Fruit fly (Drosophila melanogaster) whole organism, embryonic: ENCODE data around the gene Hs6st.

Experiments
- Bgb ChIP-seq: fragments of 200-800 bp; sonication (Bioruptor generic); IDR thresholded peaks from 2 replicates; pipeline ENCODE4 v1.3.6; 2022; ENCODE audit warnings: missing biosample characterization, missing genetic modification characterization; ENCODE audit not compliant: partially characterized antibody
- CG10366 ChIP-seq: fragments of 200-800 bp; sonication (Bioruptor generic); IDR thresholded peaks from 2 replicates; pipeline ENCODE4 v1.3.6; 2022; ENCODE audit warnings: missing biosample characterization, missing genetic modification characterization
- CG10431 ChIP-seq: fragments of 200-800 bp; sonication (Bioruptor generic); optimal IDR thresholded peaks from 3 replicates; lab custom pipeline; 2018; ENCODE audit warnings: missing biosample characterization, mild to moderate bottlenecking, missing genetic modification characterization
- CG10462 ChIP-seq: fragments of 200-800 bp; sonication (Bioruptor generic); optimal IDR thresholded peaks from 2 replicates; lab custom pipeline; 2016; ENCODE audit warnings: missing biosample characterization, missing genetic modification characterization
- CG11093 ChIP-seq: fragments of 200-800 bp; sonication (Bioruptor generic); IDR thresholded peaks from 3 replicates; pipeline ENCODE4 v1.3.6; 2022; ENCODE audit warnings: missing biosample characterization, missing genetic modification characterization
- CG11456 ChIP-seq: fragments of 200-800 bp; sonication (Bioruptor generic); IDR thresholded peaks from 3 replicates; pipeline ENCODE4 v1.3.6; 2022; ENCODE audit warnings: missing biosample characterization, missing genetic modification characterization
- CG12744 ChIP-seq: fragments of 200-800 bp; sonication (Bioruptor generic); optimal IDR thresholded peaks from 2 replicates; lab custom pipeline; 2016; ENCODE audit warnings: missing biosample characterization, missing genetic modification characterization
- CG13894 ChIP-seq: fragments of 200-800 bp; sonication (Bioruptor generic); optimal IDR thresholded peaks from 3 replicates; lab custom pipeline; 2018; ENCODE audit warnings: missing biosample characterization, mild to moderate bottlenecking, missing genetic modification characterization, moderate library complexity
- CG14441 ChIP-seq: fragments of 200-800 bp; sonication (Bioruptor generic); IDR thresholded peaks from 2 replicates; pipeline ENCODE4 v1.3.6; 2022; ENCODE audit warnings: missing biosample characterization, missing genetic modification characterization
- CG16815 ChIP-seq: fragments of 200-800 bp; sonication (Bioruptor generic); optimal IDR thresholded peaks from 3 replicates; lab custom pipeline; 2017; ENCODE audit warnings: missing biosample characterization, mild to moderate bottlenecking, missing genetic modification characterization
- CG1832 ChIP-seq: fragments of 200-800 bp; sonication (Bioruptor generic); optimal IDR thresholded peaks from 2 replicates; lab custom pipeline; 2017; ENCODE audit warnings: missing biosample characterization, mild to moderate bottlenecking, missing genetic modification characterization, inconsistent platforms
- CG2889 ChIP-seq: fragments of 200-800 bp; sonication (Bioruptor generic); IDR thresholded peaks from 3 replicates; pipeline ENCODE4 v1.3.6; 2022; ENCODE audit warnings: missing biosample characterization, missing genetic modification characterization
- CG31365 ChIP-seq: fragments of 200-800 bp; sonication (Bioruptor generic); optimal IDR thresholded peaks from 2 replicates; lab custom pipeline; 2018; ENCODE audit warnings: missing biosample characterization, mild to moderate bottlenecking, missing genetic modification characterization
- CG32772 ChIP-seq: fragments of 200-800 bp; sonication (Bioruptor generic); IDR thresholded peaks from 2 replicates; pipeline ENCODE4 v1.3.6; 2022; ENCODE audit warnings: missing biosample characterization, missing genetic modification characterization
- CG3847 ChIP-seq: fragments of 200-800 bp; sonication (Bioruptor generic); IDR thresholded peaks from 2 replicates; pipeline ENCODE4 v1.3.6; 2022; ENCODE audit warnings: missing biosample characterization, missing genetic modification characterization
- CG4854 ChIP-seq: fragments of 200-800 bp; sonication (Bioruptor generic); optimal IDR thresholded peaks from 2 replicates; lab custom pipeline; 2016; ENCODE audit warnings: missing biosample characterization, missing genetic modification characterization, inconsistent platforms
- CG6689 ChIP-seq: fragments of 200-800 bp; sonication (Bioruptor generic); IDR thresholded peaks from 2 replicates; pipeline ENCODE4 v1.3.6; 2022; ENCODE audit warnings: missing biosample characterization, missing genetic modification characterization
- CG7357 ChIP-seq: fragments of 200-800 bp; sonication (Bioruptor generic); IDR thresholded peaks from 3 replicates; pipeline ENCODE4 v1.3.6; 2022; ENCODE audit warnings: missing biosample characterization, missing genetic modification characterization
- CG8388 ChIP-seq: fragments of 200-800 bp; sonication (Bioruptor generic); optimal IDR thresholded peaks from 2 replicates; lab custom pipeline; 2019; ENCODE audit warnings: missing biosample characterization, mild to moderate bottlenecking, missing genetic modification characterization, moderate library complexity
- CG9797 ChIP-seq: fragments of 200-800 bp; sonication (Bioruptor generic); optimal IDR thresholded peaks from 3 replicates; lab custom pipeline; 2018; ENCODE audit warnings: missing biosample characterization, mild to moderate bottlenecking, missing genetic modification characterization
- H15 ChIP-seq: fragments of 200-800 bp; sonication (Bioruptor generic); IDR thresholded peaks from 3 replicates; pipeline ENCODE4 v1.3.6; 2022; ENCODE audit warnings: missing biosample characterization, missing genetic modification characterization
- H2.0 ChIP-seq: fragments of 200-800 bp; sonication (Bioruptor generic); IDR thresholded peaks from 2 replicates; pipeline ENCODE4 v1.3.6; 2022; ENCODE audit warnings: missing biosample characterization, missing genetic modification characterization
- Hsf ChIP-seq: fragments of 200-800 bp; sonication (Bioruptor generic); optimal IDR thresholded peaks from 3 replicates; lab custom pipeline; 2016; ENCODE audit warnings: missing biosample characterization, missing genetic modification characterization
- Jarid2 ChIP-seq: fragments of 200-800 bp; sonication (Bioruptor generic); optimal IDR thresholded peaks from 3 replicates; lab custom pipeline; 2017; ENCODE audit warnings: mild to moderate bottlenecking, missing biosample characterization, missing genetic modification reagents, missing genetic modification characterization
- Lhr ChIP-seq: fragments of 200-800 bp; sonication (Bioruptor generic); optimal IDR thresholded peaks from 3 replicates; lab custom pipeline; 2017; ENCODE audit warnings: mild to moderate bottlenecking, missing biosample characterization, missing genetic modification reagents, missing genetic modification characterization
- Mrtf ChIP-seq: fragments of 200-800 bp; sonication (Bioruptor generic); IDR thresholded peaks from 3 replicates; pipeline ENCODE4 v1.3.6; 2022; ENCODE audit warnings: missing biosample characterization, missing genetic modification characterization
- NK7.1 ChIP-seq: fragments of 200-800 bp; sonication (Bioruptor generic); optimal IDR thresholded peaks from 3 replicates; lab custom pipeline; 2016; ENCODE audit warnings: missing biosample characterization, missing genetic modification characterization
- Pdp1 ChIP-seq, 2 experiments: fragments of 200-800 bp; sonication (Bioruptor generic); optimal IDR thresholded peaks; 3 replicates each; lab custom pipeline; 2016; ENCODE audit warnings: missing biosample characterization in 2 of 2, missing genetic modification characterization in 2 of 2, mild to moderate bottlenecking in 1 of 2, moderate library complexity in 1 of 2
- Xbp1 ChIP-seq: fragments of 200-800 bp; sonication (Bioruptor generic); optimal IDR thresholded peaks from 3 replicates; lab custom pipeline; 2016; ENCODE audit warnings: missing biosample characterization, mild to moderate bottlenecking, missing genetic modification characterization
- aop ChIP-seq: fragments of 200-800 bp; sonication (Bioruptor generic); IDR thresholded peaks from 2 replicates; pipeline ENCODE4 v1.3.6; 2022; ENCODE audit warnings: missing biosample characterization, missing genetic modification characterization
- ase ChIP-seq: fragments of 200-800 bp; sonication (Bioruptor generic); IDR thresholded peaks from 3 replicates; pipeline ENCODE4 v1.3.6; 2022; ENCODE audit warnings: missing biosample characterization, missing genetic modification characterization
- bbx ChIP-seq: fragments of 200-800 bp; sonication (Bioruptor generic); IDR thresholded peaks from 2 replicates; pipeline ENCODE4 v1.3.6; 2022; ENCODE audit warnings: missing biosample characterization, missing genetic modification characterization; ENCODE audit not compliant: partially characterized antibody
- br ChIP-seq: fragments of >200 bp; optimal IDR thresholded peaks from 2 replicates; lab custom pipeline; 2017
- chinmo ChIP-seq: fragments of 200-800 bp; sonication (Bioruptor generic); IDR thresholded peaks from 4 replicates; pipeline ENCODE4 v1.3.6; 2022; ENCODE audit warnings: missing biosample characterization, missing genetic modification characterization; ENCODE audit not compliant: partially characterized antibody
- danr ChIP-seq: fragments of 200-800 bp; sonication (Bioruptor generic); IDR thresholded peaks from 2 replicates; pipeline ENCODE4 v1.3.6; 2022; ENCODE audit warnings: missing biosample characterization, missing genetic modification characterization
- dpn ChIP-seq, 2 experiments: fragments of 200-800 bp; sonication (Bioruptor generic); optimal IDR thresholded peaks; 3 replicates each; lab custom pipeline; 2016; ENCODE audit warnings: missing biosample characterization in 2 of 2, missing genetic modification characterization in 2 of 2
- gro ChIP-seq: fragments of 200-800 bp; sonication (Bioruptor generic); optimal IDR thresholded peaks from 2 replicates; lab custom pipeline; 2016; ENCODE audit warnings: missing biosample characterization, missing genetic modification characterization
- gsb ChIP-seq: fragments of 200-800 bp; sonication (Bioruptor generic); IDR thresholded peaks from 2 replicates; pipeline ENCODE4 v1.3.6; 2022; ENCODE audit warnings: missing biosample characterization, missing genetic modification characterization
- hb ChIP-seq: fragments of 200-800 bp; sonication (Bioruptor generic); IDR thresholded peaks from 3 replicates; pipeline ENCODE4 v1.3.6; 2022; ENCODE audit warnings: missing biosample characterization, missing genetic modification characterization; ENCODE audit not compliant: partially characterized antibody
- jigr1 ChIP-seq: fragments of 200-800 bp; sonication (Bioruptor generic); IDR thresholded peaks from 3 replicates; pipeline ENCODE4 v1.3.6; 2022; ENCODE audit warnings: missing biosample characterization, missing genetic modification characterization
- kah ChIP-seq: fragments of 200-800 bp; sonication (Bioruptor generic); optimal IDR thresholded peaks from 2 replicates; lab custom pipeline; 2018; ENCODE audit warnings: missing biosample characterization, mild to moderate bottlenecking, missing genetic modification characterization
- klu ChIP-seq: fragments of 200-800 bp; sonication (Bioruptor generic); IDR thresholded peaks from 2 replicates; pipeline ENCODE4 v1.3.6; 2022; ENCODE audit warnings: missing biosample characterization, missing genetic modification characterization
- luna ChIP-seq: fragments of 200-800 bp; sonication (Bioruptor generic); optimal IDR thresholded peaks from 2 replicates; lab custom pipeline; 2016; ENCODE audit warnings: missing biosample characterization, missing genetic modification characterization
- odd ChIP-seq: fragments of 200-800 bp; sonication (Bioruptor generic); optimal IDR thresholded peaks from 2 replicates; lab custom pipeline; 2017; ENCODE audit warnings: missing biosample characterization, mild to moderate bottlenecking, missing genetic modification characterization
- pros ChIP-seq: fragments of 200-800 bp; sonication (Bioruptor generic); optimal IDR thresholded peaks from 3 replicates; lab custom pipeline; 2019; ENCODE audit warnings: missing biosample characterization, mild to moderate bottlenecking, missing genetic modification characterization, moderate library complexity
- sima ChIP-seq: fragments of 200-800 bp; sonication (Bioruptor generic); optimal IDR thresholded peaks from 2 replicates; lab custom pipeline; 2016; ENCODE audit warnings: missing biosample characterization, missing genetic modification characterization
- slbo ChIP-seq: fragments of 200-800 bp; sonication (Bioruptor generic); IDR thresholded peaks from 2 replicates; pipeline ENCODE4 v1.3.6; 2022; ENCODE audit warnings: missing biosample characterization, missing genetic modification characterization
- so ChIP-seq: fragments of 200-800 bp; sonication (Bioruptor generic); IDR thresholded peaks from 3 replicates; pipeline ENCODE4 v1.3.6; 2022; ENCODE audit warnings: missing biosample characterization, missing genetic modification characterization
- ssp ChIP-seq: fragments of 200-800 bp; sonication (Bioruptor generic); IDR thresholded peaks from 2 replicates; pipeline ENCODE4 v1.3.6; 2022; ENCODE audit warnings: missing biosample characterization, missing genetic modification characterization
- ttk ChIP-seq: fragments of 200-800 bp; sonication (Bioruptor generic); IDR thresholded peaks from 2 replicates; pipeline ENCODE4 v2.1.2; 2022; ENCODE audit warnings: missing biosample characterization, missing genetic modification characterization

The Hs6st gene

dm6 chr3R:20021152-20021769, 12.9 kb upstream of the Hs6st start, which contains the start of the genes PIG-L and psidin (continued):
- peak; percentile 93 for TF ChIP-seq Bgb (GFP tag; lab: Robert Waterston, UW)
- peak; percentile 76 for TF ChIP-seq CG8388 (GFP tag; lab: Kevin White, UChicago)
- peak; percentile 57 for TF ChIP-seq Lhr (GFP tag; lab: Kevin White, UChicago)
- TF ChIP-seq odd: peak; percentile 74
- no peak for TF ChIP-seq pros (GFP tag; lab: Kevin White, UChicago)
- peak; percentile 52 for TF ChIP-seq NK7.1
- TF ChIP-seq CG10462 (GFP tag; lab: Kevin White, UChicago): peak; percentile 58
- TF ChIP-seq kah (GFP tag; lab: Kevin White, UChicago): peak; percentile 11
- no peak; the same call in 1 of the 2 replicates for TF ChIP-seq danr
- no peak for TF ChIP-seq CG1832 (GFP tag; lab: Kevin White, UChicago)
- TF ChIP-seq CG4854: peak; percentile 78
- peak; percentile 59 for TF ChIP-seq H2.0 (GFP tag; lab: Robert Waterston, UW)
- TF ChIP-seq CG2889 (GFP tag; lab: Robert Waterston, UW): peak; percentile 65; the same call in 1 of the 3 replicates
- TF ChIP-seq CG10431 (GFP tag; lab: Kevin White, UChicago): peak; percentile 60
- TF ChIP-seq CG10366: peak; percentile 87
- TF ChIP-seq CG12744 (GFP tag; lab: Kevin White, UChicago): peak; percentile 48
- TF ChIP-seq gro (GFP tag; lab: Kevin White, UChicago): no peak
- TF ChIP-seq ttk (GFP tag; lab: Robert Waterston, UW): peak; percentile 40
- peak; percentile 26 for TF ChIP-seq CG9797 (GFP tag; lab: Kevin White, UChicago)
- no peak for TF ChIP-seq Jarid2 (GFP tag; lab: Kevin White, UChicago)
- peak; percentile 27; the same call in 1 of the 2 replicates for TF ChIP-seq gsb
- no peak for TF ChIP-seq sima (GFP tag; lab: Kevin White, UChicago)
- peak; percentile 72 for TF ChIP-seq CG14441 (GFP tag; lab: Robert Waterston, UW)
- TF ChIP-seq dpn (GFP tag; optimal IDR thresholded peaks at IDR 0.05; lab: Kevin White, UChicago): peak; percentile 81 to 85
- peak; percentile 47; the same call in 2 of the 3 replicates for TF ChIP-seq CG11093 (GFP tag; lab: Robert Waterston, UW)
- peak; percentile 55 to 81 for TF ChIP-seq Pdp1 (GFP tag; optimal IDR thresholded peaks at IDR 0.05; lab: Kevin White, UChicago)
- TF ChIP-seq CG7357 (GFP tag; lab: Robert Waterston, UW): peak; percentile 61; the same call in 2 of the 3 replicates
- TF ChIP-seq br (lab: Kevin White, UChicago): no peak
- no peak for TF ChIP-seq CG13894 (tag; lab: Kevin White, UChicago)
- peak; percentile 62 for TF ChIP-seq luna (GFP tag; lab: Kevin White, UChicago)
- 0 out of 4 replicates have a peak, but pooled peaks have one; percentile 61 for TF ChIP-seq chinmo (GFP tag; lab: Robert Waterston, UW)
- peak; percentile 83 for TF ChIP-seq klu (GFP tag; lab: Robert Waterston, UW)
- peak; percentile 95 for TF ChIP-seq bbx (GFP tag; lab: Robert Waterston, UW)
- TF ChIP-seq CG6689 (GFP tag; lab: Robert Waterston, UW): peak; percentile 79
- TF ChIP-seq Hsf (GFP tag; lab: Kevin White, UChicago): peak; percentile 89
- TF ChIP-seq hb: peak; percentile 91
- TF ChIP-seq H15 (GFP tag; lab: Robert Waterston, UW): peak; percentile 21; the same call in 1 of the 3 replicates
- peak; percentile 71 for TF ChIP-seq ssp (GFP tag; lab: Robert Waterston, UW)
- TF ChIP-seq CG16815 (GFP tag; lab: Kevin White, UChicago): peak; percentile 75
- no peak for TF ChIP-seq aop
- TF ChIP-seq CG11456 (GFP tag; lab: Robert Waterston, UW): peak; percentile 70
- no peak; the same call in 2 of the 3 replicates for TF ChIP-seq so (GFP tag; lab: Robert Waterston, UW)
- peak; percentile 80 for TF ChIP-seq slbo (GFP tag; lab: Robert Waterston, UW)
- peak; percentile 73; the same call in 2 of the 3 replicates for TF ChIP-seq jigr1
- peak; percentile 51 for TF ChIP-seq CG32772 (GFP tag; lab: Robert Waterston, UW)
- peak; percentile 23; the same call in 2 of the 3 replicates for TF ChIP-seq ase (GFP tag; lab: Robert Waterston, UW)
- TF ChIP-seq CG3847 (GFP tag; lab: Robert Waterston, UW): peak; percentile 81
- peak; percentile 88 for TF ChIP-seq Xbp1
- no peak for TF ChIP-seq CG31365
- TF ChIP-seq Mrtf: peak; percentile 42; the same call in 2 of the 3 replicates
